Fruit fly (Drosophila melanogaster): ENCODE measurements around the gene CG31510.

CG31510 gene

dm6 chr3R:25127231-25127689 lies 4.5 kb upstream of the CG31510 start, which contains the start of the genes Mocs2A, Mocs2B and Clbn (continued):
- TF ChIP-seq CG10979 (tag; optimal IDR thresholded peaks at IDR 0.05) (no peak), kah (GFP tag; optimal IDR thresholded peaks at IDR 0.05) (peak; percentile 60), CG34422 (GFP tag; IDR thresholded peaks at IDR 0.05) (peak; percentile 55; the same call in 1 of the 3 replicates), en (GFP tag; optimal IDR thresholded peaks at IDR 0.05) (no peak), sisA (GFP tag; IDR thresholded peaks at IDR 0.05) (no peak), bsh (GFP tag; optimal IDR thresholded peaks at IDR 0.05) (no peak), CG4707 (GFP tag; optimal IDR thresholded peaks at IDR 0.05) (no peak), CG1024 (GFP tag; IDR thresholded peaks at IDR 0.05) (no peak), klu (GFP tag; IDR thresholded peaks at IDR 0.05) (no peak), fd96Cb (tag; optimal IDR thresholded peaks at IDR 0.05) (no peak), CrebB (tag; optimal IDR thresholded peaks at IDR 0.05) (no peak), CG10274 (GFP tag; optimal IDR thresholded peaks at IDR 0.05) (no peak), Awh (GFP tag; IDR thresholded peaks at IDR 0.05) (no peak), grn (GFP tag; optimal IDR thresholded peaks at IDR 0.05) (no peak), CG16813 (GFP tag; IDR thresholded peaks at IDR 0.05; ENCODE audit: partially characterized antibody) (peak; percentile 82), CG2120 (GFP tag; optimal IDR thresholded peaks at IDR 0.05) (peak; percentile 11), vnd (GFP tag; IDR thresholded peaks at IDR 0.05; ENCODE audit: partially characterized antibody) (peak; percentile 79), dysf (GFP tag; IDR thresholded peaks at IDR 0.05) (no peak), CG8089 (GFP tag; optimal IDR thresholded peaks at IDR 0.05) (no peak), Dp (GFP tag; optimal IDR thresholded peaks at IDR 0.05) (no peak), NC2α (GFP tag; optimal IDR thresholded peaks at IDR 0.05) (no peak), sug (tag; optimal IDR thresholded peaks at IDR 0.05) (no peak), Doc3 (GFP tag; IDR thresholded peaks at IDR 0.05; ENCODE audit: partially characterized antibody) (peak; percentile 81), bbx (GFP tag; IDR thresholded peaks at IDR 0.05; ENCODE audit: partially characterized antibody) (peak; percentile 62), peb (GFP tag; IDR thresholded peaks at IDR 0.05) (no peak), row (GFP tag; IDR thresholded peaks at IDR 0.05) (peak; percentile 64), Hr3 (GFP tag; optimal IDR thresholded peaks at IDR 0.05) (no peak), psq (GFP tag; optimal IDR thresholded peaks at IDR 0.05) (no peak), E2f2 (GFP tag; IDR thresholded peaks at IDR 0.05) (0 out of 2 replicates have a peak, but pooled peaks have one; percentile 8), CG7271 (tag; optimal IDR thresholded peaks at IDR 0.05) (no peak), Antp (GFP tag; optimal IDR thresholded peaks at IDR 0.05) (no peak), Sry-δ (GFP tag; optimal IDR thresholded peaks at IDR 0.05) (peak; percentile 84), Deaf1 (tag; optimal IDR thresholded peaks at IDR 0.05) (no peak), vfl (GFP tag; optimal IDR thresholded peaks at IDR 0.05) (no peak), zf30C (GFP tag; optimal IDR thresholded peaks at IDR 0.05) (no peak), shn (GFP tag; optimal IDR thresholded peaks at IDR 0.05) (no peak), fd64A (GFP tag; optimal IDR thresholded peaks at IDR 0.05) (no peak), Lpt (GFP tag; optimal IDR thresholded peaks at IDR 0.05) (no peak), Sin3A (optimal IDR thresholded peaks at IDR 0.05) (no peak), zen (tag; optimal IDR thresholded peaks at IDR 0.05) (no peak), CG3995 (GFP tag; optimal IDR thresholded peaks at IDR 0.05) (no peak), CG3726 (GFP tag; IDR thresholded peaks at IDR 0.05) (no peak), CG7987 (GFP tag; optimal IDR thresholded peaks at IDR 0.05) (no peak), chm (GFP tag; IDR thresholded peaks at IDR 0.05) (no peak), nom (GFP tag; optimal IDR thresholded peaks at IDR 0.05) (no peak), CG10462 (GFP tag; optimal IDR thresholded peaks at IDR 0.05) (no peak), CG10366 (GFP tag; IDR thresholded peaks at IDR 0.05) (no peak), tin (GFP tag; optimal IDR thresholded peaks at IDR 0.05) (no peak), zen2 (GFP tag; IDR thresholded peaks at IDR 0.05; ENCODE audit: partially characterized antibody) (peak; percentile 44; the same call in 1 of the 3 replicates), pfk (GFP tag; optimal IDR thresholded peaks at IDR 0.05) (peak; percentile 91), salm (tag; optimal IDR thresholded peaks at IDR 0.05) (no peak), CG15514 (GFP tag; optimal IDR thresholded peaks at IDR 0.05) (peak; percentile 39)
